Fruit fly (Drosophila melanogaster) S2 (cell line): Measurements from ENCODE around the gene CG14362.

Source experiments
- CG8478 ChIP-seq: fragments of >200 bp; optimal IDR thresholded peaks from 2 replicates; lab custom pipeline; 2018
- CTCF ChIP-seq, 2 experiments: fragments of >200 bp; optimal IDR thresholded peaks; 2 replicates each; lab custom pipeline; 2018

DNA sequence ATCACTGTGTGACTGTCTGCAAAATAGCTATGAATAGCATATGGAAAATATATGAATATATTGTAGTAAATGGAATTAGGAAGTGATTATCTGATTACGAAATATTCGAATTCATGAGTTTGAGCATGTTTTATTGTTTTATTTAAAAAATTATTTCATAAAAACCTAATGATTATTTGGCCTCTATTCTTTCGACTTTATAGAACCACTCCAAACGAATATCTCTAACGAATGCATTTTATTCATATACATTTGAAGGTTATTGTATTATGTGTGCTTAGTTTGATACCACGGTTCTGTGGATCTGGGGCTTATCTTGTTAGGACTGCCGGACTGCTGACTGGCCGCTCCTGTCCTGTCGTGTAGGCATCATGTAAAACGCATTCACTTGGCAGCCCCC, 9.3 kb downstream of the CG14362 start:
- TF ChIP-seq CTCF (optimal IDR thresholded peaks at IDR 0.05; lab: Kevin White, UChicago) (no peak), CG8478 (no peak)
